Fruit fly (Drosophila melanogaster): ENCODE results near the gene aurA.

The aurA gene

dm6 chr3R:11992934-11993670 is 30.2 kb downstream of the aurA start, which contains the start of gene mfas (continued):
- TF ChIP-seq sisA (GFP tag; IDR thresholded peaks at IDR 0.05) (no peak), onecut (GFP tag; IDR thresholded peaks at IDR 0.05) (peak; percentile 19; the same call in 1 of the 2 replicates), CG16815 (GFP tag; optimal IDR thresholded peaks at IDR 0.05) (no peak), CG7786 (GFP tag; optimal IDR thresholded peaks at IDR 0.05) (no peak), CG6791 (GFP tag; IDR thresholded peaks at IDR 0.05; ENCODE audit: partially characterized antibody) (peak; percentile 34; the same call in 1 of the 3 replicates), zen2 (GFP tag; IDR thresholded peaks at IDR 0.05; ENCODE audit: partially characterized antibody) (peak; percentile 6; the same call in 1 of the 3 replicates), CG8765 (GFP tag; IDR thresholded peaks at IDR 0.05) (no peak), CG17359 (tag; optimal IDR thresholded peaks at IDR 0.05) (peak; percentile 34), CG1529 (GFP tag; optimal IDR thresholded peaks at IDR 0.05) (no peak), CG6813 (GFP tag; optimal IDR thresholded peaks at IDR 0.05) (peak; percentile 54), hth (optimal IDR thresholded peaks at IDR 0.05) (no peak), Sox100B (GFP tag; optimal IDR thresholded peaks at IDR 0.05) (peak; percentile 18), Trl (optimal IDR thresholded peaks at IDR 0.05) (peak; percentile 39 to 44), Trl (GFP tag; optimal IDR thresholded peaks at IDR 0.05) (no peak), CG33557 (GFP tag; optimal IDR thresholded peaks at IDR 0.05) (peak; percentile 41), CG18262 (tag; optimal IDR thresholded peaks at IDR 0.05) (peak; percentile 2), CG10959 (GFP tag; IDR thresholded peaks at IDR 0.05) (no peak), Mrtf (GFP tag; IDR thresholded peaks at IDR 0.05) (no peak), cg (GFP tag; optimal IDR thresholded peaks at IDR 0.05) (peak; percentile 67), chinmo (GFP tag; IDR thresholded peaks at IDR 0.05; ENCODE audit: partially characterized antibody) (peak; percentile 81; the same call in 2 of the 4 replicates), ATbp (GFP tag; optimal IDR thresholded peaks at IDR 0.05) (peak; percentile 72), Hr3 (GFP tag; optimal IDR thresholded peaks at IDR 0.05) (no peak), PHDP (tag; optimal IDR thresholded peaks at IDR 0.05) (peak; percentile 15), bowl (GFP tag; IDR thresholded peaks at IDR 0.05) (no peak), CG3995 (GFP tag; optimal IDR thresholded peaks at IDR 0.05) (peak; percentile 1), Drgx (GFP tag; IDR thresholded peaks at IDR 0.05) (peak; percentile 42; the same call in 1 of the 2 replicates), sim (GFP tag; IDR thresholded peaks at IDR 0.05) (no peak), sna (GFP tag; IDR thresholded peaks at IDR 0.05; ENCODE audit: partially characterized antibody) (no peak), hkb (optimal IDR thresholded peaks at IDR 0.05) (no peak), hkb (GFP tag; IDR thresholded peaks at IDR 0.05) (peak; percentile 47), CG10267 (tag; optimal IDR thresholded peaks at IDR 0.05) (no peak), sima (GFP tag; optimal IDR thresholded peaks at IDR 0.05) (no peak), ac (GFP tag; optimal IDR thresholded peaks at IDR 0.05) (no peak), nmo (GFP tag; optimal IDR thresholded peaks at IDR 0.05) (no peak), fd64A (GFP tag; optimal IDR thresholded peaks at IDR 0.05) (peak; percentile 44), zf30C (GFP tag; optimal IDR thresholded peaks at IDR 0.05) (peak; percentile 14), schlank (tag; optimal IDR thresholded peaks at IDR 0.05) (no peak), dmrt11E (tag; optimal IDR thresholded peaks at IDR 0.05) (no peak), Dll (GFP tag; IDR thresholded peaks at IDR 0.05; ENCODE audit: partially characterized antibody) (0 out of 4 replicates have a peak, but pooled peaks have one; percentile 10), gem (tag; optimal IDR thresholded peaks at IDR 0.05) (peak; percentile 28), CrebB (tag; optimal IDR thresholded peaks at IDR 0.05) (no peak), bbx (GFP tag; IDR thresholded peaks at IDR 0.05; ENCODE audit: partially characterized antibody) (peak; percentile 22; the same call in 1 of the 2 replicates), gro (GFP tag; optimal IDR thresholded peaks at IDR 0.05) (peak; percentile 31), row (GFP tag; IDR thresholded peaks at IDR 0.05) (no peak), CG10274 (GFP tag; optimal IDR thresholded peaks at IDR 0.05) (no peak), gsb-n (tag; optimal IDR thresholded peaks at IDR 0.05) (peak; percentile 37), Elba2 (GFP tag; optimal IDR thresholded peaks at IDR 0.05) (no peak), CG1647 (GFP tag; optimal IDR thresholded peaks at IDR 0.05) (peak; percentile 17), CG3065 (GFP tag; optimal IDR thresholded peaks at IDR 0.05) (no peak)
